Worm (Caenorhabditis elegans) whole organism, L2 larva: Measurements from ENCODE around the gene clc-18.

Source experiments
- R02D3.7 ChIP-seq: fragments of 150-350 bp; optimal IDR thresholded peaks from 2 replicates; lab custom pipeline; 2014; ENCODE audit warnings: missing biosample characterization, missing genetic modification characterization
- Y55F3AM.14 ChIP-seq: fragments of 200-800 bp; sonication (Bioruptor generic); optimal IDR thresholded peaks from 2 replicates; lab custom pipeline; 2018; ENCODE audit warnings: mild to moderate bottlenecking, missing genetic modification characterization, missing compliant biosample characterization
- ZK546.5 ChIP-seq: sonication (generic microtip); optimal IDR thresholded peaks from 2 replicates; lab custom pipeline; 2017; ENCODE audit warnings: missing biosample characterization, missing genetic modification characterization
- alr-1 ChIP-seq: fragments of 150-350 bp; optimal IDR thresholded peaks from 2 replicates; lab custom pipeline; 2014; ENCODE audit warnings: missing biosample characterization, missing genetic modification characterization
- aly-2 ChIP-seq: fragments of 150-350 bp; optimal IDR thresholded peaks from 2 replicates; lab custom pipeline; 2014; ENCODE audit warnings: missing biosample characterization, missing genetic modification characterization
- ceh-16 ChIP-seq: fragments of 150-350 bp; optimal IDR thresholded peaks from 2 replicates; lab custom pipeline; 2014; ENCODE audit warnings: missing biosample characterization, missing genetic modification characterization
- ceh-82 ChIP-seq: fragments of 150-350 bp; optimal IDR thresholded peaks from 2 replicates; lab custom pipeline; 2014; ENCODE audit warnings: missing biosample characterization, missing genetic modification characterization
- crh-2 ChIP-seq: sonication (generic microtip); optimal IDR thresholded peaks from 2 replicates; lab custom pipeline; 2017; ENCODE audit warnings: missing biosample characterization, missing genetic modification characterization
- dmd-4 ChIP-seq: sonication (generic microtip); optimal IDR thresholded peaks from 2 replicates; lab custom pipeline; 2017; ENCODE audit warnings: missing biosample characterization, missing genetic modification characterization
- egl-27 ChIP-seq: sonication (generic microtip); optimal IDR thresholded peaks from 3 replicates; lab custom pipeline; 2017; ENCODE audit warnings: missing biosample characterization, missing genetic modification reagents, missing genetic modification characterization
- elt-1 ChIP-seq: fragments of 150-350 bp; optimal IDR thresholded peaks from 2 replicates; lab custom pipeline; 2014; ENCODE audit warnings: missing biosample characterization, missing genetic modification characterization
- elt-3 ChIP-seq: sonication (generic microtip); optimal IDR thresholded peaks from 2 replicates; lab custom pipeline; 2017; ENCODE audit warnings: missing biosample characterization, missing genetic modification characterization
- fos-1 ChIP-seq: fragments of 150-350 bp; optimal IDR thresholded peaks from 2 replicates; lab custom pipeline; 2014; ENCODE audit warnings: missing biosample characterization, missing genetic modification characterization
- gmeb-1 ChIP-seq: fragments of 150-350 bp; optimal IDR thresholded peaks from 2 replicates; lab custom pipeline; 2014; ENCODE audit warnings: missing biosample characterization, missing genetic modification characterization
- lin-11 ChIP-seq: fragments of 150-350 bp; sonication (generic microtip); optimal IDR thresholded peaks from 2 replicates; lab custom pipeline; 2014; ENCODE audit warnings: missing biosample characterization, missing genetic modification characterization, inconsistent platforms, mixed read lengths
- lin-13 ChIP-seq: fragments of 150-350 bp; optimal IDR thresholded peaks from 2 replicates; lab custom pipeline; 2014; ENCODE audit warnings: missing biosample characterization, missing genetic modification reagents, missing genetic modification characterization
- lin-39 ChIP-seq: fragments of 150-350 bp; optimal IDR thresholded peaks from 2 replicates; lab custom pipeline; 2014; ENCODE audit warnings: missing biosample characterization, missing genetic modification reagents, missing genetic modification characterization
- lsy-2 ChIP-seq, 2 experiments: fragments of 150-350 bp in 1 of 2; sonication (generic microtip) in 1 of 2; optimal IDR thresholded peaks; 2 replicates each; lab custom pipeline; 2014 to 2017; ENCODE audit warnings: missing biosample characterization in 2 of 2, missing genetic modification characterization in 2 of 2
- mbf-1 ChIP-seq: sonication (generic microtip); optimal IDR thresholded peaks from 2 replicates; lab custom pipeline; 2017; ENCODE audit warnings: missing biosample characterization, missing genetic modification characterization
- mdl-1 ChIP-seq, 2 experiments: fragments of 150-350 bp in 1 of 2; sonication (generic microtip) in 1 of 2; optimal IDR thresholded peaks; 2 replicates each; lab custom pipeline; 2017; ENCODE audit warnings: missing biosample characterization in 2 of 2, missing genetic modification characterization in 2 of 2
- nhr-10 ChIP-seq: sonication (generic microtip); optimal IDR thresholded peaks from 2 replicates; lab custom pipeline; 2017; ENCODE audit warnings: missing biosample characterization, missing genetic modification characterization
- nhr-11 ChIP-seq: fragments of 150-350 bp; optimal IDR thresholded peaks from 2 replicates; lab custom pipeline; 2014; ENCODE audit warnings: missing biosample characterization, missing genetic modification characterization
- nhr-12 ChIP-seq: fragments of 150-350 bp; optimal IDR thresholded peaks from 2 replicates; lab custom pipeline; 2014; ENCODE audit warnings: missing biosample characterization, missing genetic modification characterization
- nhr-21 ChIP-seq: fragments of 150-350 bp; optimal IDR thresholded peaks from 2 replicates; lab custom pipeline; 2014; ENCODE audit warnings: missing biosample characterization, missing genetic modification characterization
- nhr-23 ChIP-seq: fragments of 150-350 bp; optimal IDR thresholded peaks from 2 replicates; lab custom pipeline; 2014; ENCODE audit warnings: missing biosample characterization, missing genetic modification reagents, missing genetic modification characterization
- nhr-237 ChIP-seq: fragments of 150-350 bp; optimal IDR thresholded peaks from 2 replicates; lab custom pipeline; 2014; ENCODE audit warnings: missing biosample characterization, missing genetic modification characterization
- nhr-25 ChIP-seq: fragments of 150-350 bp; sonication (generic microtip); optimal IDR thresholded peaks from 3 replicates; lab custom pipeline; 2014; ENCODE audit warnings: missing biosample characterization, missing genetic modification characterization
- nhr-6 ChIP-seq: fragments of 150-350 bp; optimal IDR thresholded peaks from 2 replicates; lab custom pipeline; 2014; ENCODE audit warnings: missing biosample characterization, missing genetic modification characterization
- nhr-77 ChIP-seq: fragments of 150-350 bp; optimal IDR thresholded peaks from 2 replicates; lab custom pipeline; 2014; ENCODE audit warnings: missing biosample characterization, missing genetic modification characterization
- peb-1 ChIP-seq: fragments of 150-350 bp; optimal IDR thresholded peaks from 2 replicates; lab custom pipeline; 2014; ENCODE audit warnings: missing biosample characterization, missing genetic modification characterization
- sem-4 ChIP-seq: fragments of 150-350 bp; optimal IDR thresholded peaks from 2 replicates; lab custom pipeline; 2014; ENCODE audit warnings: missing biosample characterization, missing genetic modification reagents, missing genetic modification characterization
- sma-9 ChIP-seq, 2 experiments: fragments of 150-350 bp in 1 of 2; sonication (generic microtip) in 1 of 2; optimal IDR thresholded peaks; 2 replicates each; lab custom pipeline; 2014 to 2016; ENCODE audit warnings: missing genetic modification characterization in 2 of 2, mild to moderate bottlenecking in 1 of 2, missing biosample characterization in 1 of 2, missing compliant biosample characterization in 1 of 2, missing genetic modification reagents in 1 of 2, moderate library complexity in 1 of 2
- snpc-4 ChIP-seq: fragments of 150-350 bp; optimal IDR thresholded peaks from 2 replicates; lab custom pipeline; 2014; ENCODE audit warnings: missing biosample characterization, missing genetic modification characterization
- unc-55 ChIP-seq: fragments of 150-350 bp; sonication (generic microtip); optimal IDR thresholded peaks from 3 replicates; lab custom pipeline; 2014; ENCODE audit warnings: missing biosample characterization, missing genetic modification reagents, missing genetic modification characterization
- zag-1 ChIP-seq: fragments of 150-350 bp; optimal IDR thresholded peaks from 2 replicates; lab custom pipeline; 2014; ENCODE audit warnings: missing biosample characterization, missing genetic modification characterization
- ztf-1 ChIP-seq: fragments of 200-800 bp; sonication (Bioruptor generic); conservative IDR thresholded peaks from 2 replicates; pipeline ENCODE4 v1.3.6; 2022; ENCODE audit warnings: missing genetic modification characterization, missing compliant biosample characterization
- ztf-11 ChIP-seq: sonication (generic microtip); optimal IDR thresholded peaks from 2 replicates; lab custom pipeline; 2017; ENCODE audit warnings: missing biosample characterization, missing genetic modification characterization

The clc-18 gene

ce11 chrV:4118332-4118731, 8.6 kb upstream of the clc-18 start, which contains the start of gene T05B4.9:
TSS of gene T05B4.9 (minus strand) at chrV:4118432.
- TF ChIP-seq Y55F3AM.14 (GFP tag; lab: Kevin White, UChicago) (no peak), peb-1 (tag; lab: Kevin White, UChicago) (no peak), elt-1 (tag; lab: Kevin White, UChicago) (no peak), nhr-6 (no peak), snpc-4 (no peak), R02D3.7 (tag; lab: Kevin White, UChicago) (no peak), lsy-2 (tag; optimal IDR thresholded peaks at IDR 0.05; lab: Kevin White, UChicago) (no peak), lin-11 (tag; lab: Kevin White, UChicago) (no peak), zag-1 (no peak), aly-2 (tag; lab: Kevin White, UChicago) (no peak), sma-9 (GFP tag; optimal IDR thresholded peaks at IDR 0.05; lab: Kevin White, UChicago) (no peak), sma-9 (tag; optimal IDR thresholded peaks at IDR 0.05; lab: Kevin White, UChicago) (no peak), alr-1 (no peak), ceh-82 (tag; lab: Kevin White, UChicago) (no peak)

ce11 chrV:4116071-4116470, 6.3 kb upstream of the clc-18 start, which contains the start of gene T05B4.8:
TSS of gene T05B4.8 (minus strand) at chrV:4116171.
- no peak for TF ChIP-seq nhr-23 (tag; lab: Kevin White, UChicago)
- TF ChIP-seq nhr-11 (tag; lab: Kevin White, UChicago) = no peak
- no peak for TF ChIP-seq nhr-77 (tag; lab: Kevin White, UChicago)
- TF ChIP-seq ceh-16 (tag; lab: Kevin White, UChicago) = no peak
- no peak for TF ChIP-seq lsy-2 (tag; optimal IDR thresholded peaks at IDR 0.05; lab: Kevin White, UChicago)
- TF ChIP-seq mdl-1 (tag; optimal IDR thresholded peaks at IDR 0.05; lab: Kevin White, UChicago) = no peak
- no peak for TF ChIP-seq nhr-237 (tag; lab: Kevin White, UChicago)
- no peak for TF ChIP-seq lin-11 (tag; lab: Kevin White, UChicago)
- TF ChIP-seq dmd-4 (tag; lab: Kevin White, UChicago) = no peak
- TF ChIP-seq lin-39 = no peak
- no peak for TF ChIP-seq nhr-12 (tag; lab: Kevin White, UChicago)
- no peak for TF ChIP-seq R02D3.7 (tag; lab: Kevin White, UChicago)
- TF ChIP-seq gmeb-1 (tag; lab: Kevin White, UChicago) = no peak
- TF ChIP-seq lin-13 (GFP tag; lab: Kevin White, UChicago) = no peak
- TF ChIP-seq sma-9 (GFP tag; optimal IDR thresholded peaks at IDR 0.05; lab: Kevin White, UChicago) = no peak
- TF ChIP-seq sma-9 (tag; optimal IDR thresholded peaks at IDR 0.05; lab: Kevin White, UChicago) = no peak
- no peak for TF ChIP-seq elt-3 (tag; lab: Kevin White, UChicago)
- no peak for TF ChIP-seq ztf-11 (tag; lab: Kevin White, UChicago)
- TF ChIP-seq nhr-25 = no peak
- no peak for TF ChIP-seq nhr-21 (tag; lab: Kevin White, UChicago)

- TF ChIP-seq crh-2 (tag; lab: Kevin White, UChicago) (no peak), nhr-25 (no peak), lin-13 (GFP tag; lab: Kevin White, UChicago) (no peak), R02D3.7 (tag; lab: Kevin White, UChicago) (no peak), elt-3 (tag; lab: Kevin White, UChicago) (no peak), fos-1 (tag; lab: Kevin White, UChicago) (no peak), mbf-1 (no peak), mdl-1 (tag; optimal IDR thresholded peaks at IDR 0.05; lab: Kevin White, UChicago) (no peak), nhr-23 (tag; lab: Kevin White, UChicago) (no peak), ztf-1 (GFP tag; lab: Robert Waterston, UW) (no peak), nhr-21 (tag; lab: Kevin White, UChicago) (no peak), nhr-11 (tag; lab: Kevin White, UChicago) (no peak), nhr-77 (tag; lab: Kevin White, UChicago) (no peak), egl-27 (tag; lab: Kevin White, UChicago) (no peak), Y55F3AM.14 (GFP tag; lab: Kevin White, UChicago) (no peak), gmeb-1 (tag; lab: Kevin White, UChicago) (no peak), ztf-11 (tag; lab: Kevin White, UChicago) (no peak)
Observed at ce11 chrV:4114627-4115026, 4.9 kb upstream of the clc-18 start, which contains the start of gene srw-133. TSS of gene srw-133 (minus strand) at chrV:4114727.

ce11 chrV:4112516-4112915, 2.7 kb upstream of the clc-18 start, which contains the start of gene srw-134:
TSS of gene srw-134 (minus strand) at chrV:4112616.
- no peak for TF ChIP-seq nhr-10 (tag; lab: Kevin White, UChicago)
- TF ChIP-seq fos-1 (tag; lab: Kevin White, UChicago) = no peak
- no peak for TF ChIP-seq ztf-11 (tag; lab: Kevin White, UChicago)
- TF ChIP-seq unc-55 (GFP tag; lab: Kevin White, UChicago) = no peak
- no peak for TF ChIP-seq nhr-23 (tag; lab: Kevin White, UChicago)
- TF ChIP-seq elt-1 (tag; lab: Kevin White, UChicago) = no peak
- no peak for TF ChIP-seq ZK546.5
- no peak for TF ChIP-seq nhr-21 (tag; lab: Kevin White, UChicago)
- TF ChIP-seq snpc-4 = no peak
- TF ChIP-seq aly-2 (tag; lab: Kevin White, UChicago) = no peak
- no peak for TF ChIP-seq sem-4 (tag; lab: Kevin White, UChicago)
- no peak for TF ChIP-seq ztf-1 (GFP tag; lab: Robert Waterston, UW)
